Worm (Caenorhabditis elegans): ENCODE measurements around the gene F26F12.4.

ce11 chrV:5912426-5912825 lies 43.3 kb upstream of the F26F12.4 start, which contains the start of gene C04E6.13:
- TF ChIP-seq mls-2 (tag; optimal IDR thresholded peaks at IDR 0.05), result no peak
- no peak for TF ChIP-seq ces-1 (GFP tag; optimal IDR thresholded peaks at IDR 0.05)
- TF ChIP-seq ceh-43 (GFP tag; optimal IDR thresholded peaks at IDR 0.05), result no peak
- no peak for TF ChIP-seq elt-3 (tag; optimal IDR thresholded peaks at IDR 0.05)
- TF ChIP-seq blmp-1 (tag; optimal IDR thresholded peaks at IDR 0.05), result no peak
- no peak for TF ChIP-seq nhr-2 (tag; optimal IDR thresholded peaks at IDR 0.05)
- TF ChIP-seq unc-62 (GFP tag; optimal IDR thresholded peaks at IDR 0.05), result no peak
- TF ChIP-seq nhr-28 (tag; optimal IDR thresholded peaks at IDR 0.05), result no peak
